Fruit fly (Drosophila melanogaster) whole organism, wandering third instar larva: ENCODE measurements around the gene CG13659.
A peak's percentile ranks its signal among the peaks of the same experiment; 100 is the strongest.

Experiments used
- Abd-B ChIP-seq: fragments of >200 bp; optimal IDR thresholded peaks from 2 replicates; lab custom pipeline; 2017; ENCODE audit warnings: missing biosample characterization, missing genetic modification characterization
- CG32264 ChIP-seq: fragments of 200-800 bp; sonication (Bioruptor generic); optimal IDR thresholded peaks from 2 replicates; lab custom pipeline; 2016; ENCODE audit warnings: missing biosample characterization, missing genetic modification characterization
- CG9705 ChIP-seq: fragments of 200-800 bp; sonication (Bioruptor generic); optimal IDR thresholded peaks from 2 replicates; lab custom pipeline; 2018; ENCODE audit warnings: missing biosample characterization, mild to moderate bottlenecking, missing genetic modification characterization
- CrebA ChIP-seq: fragments of 200-800 bp; sonication (Bioruptor generic); optimal IDR thresholded peaks from 2 replicates; lab custom pipeline; 2016; ENCODE audit warnings: missing biosample characterization, mild to moderate bottlenecking, missing genetic modification characterization, borderline replicate concordance
- Dfd ChIP-seq: fragments of >200 bp; optimal IDR thresholded peaks from 2 replicates; lab custom pipeline; 2017; ENCODE audit warnings: missing biosample characterization, missing genetic modification characterization
- Dif ChIP-seq: fragments of 200-275, 200-300 bp; sonication (Bioruptor generic); optimal IDR thresholded peaks from 2 replicates; lab custom pipeline; 2018; ENCODE audit warnings: missing biosample characterization, missing genetic modification characterization; ENCODE audit not compliant: partially characterized antibody
- GATAd ChIP-seq: sonication (Bioruptor generic); optimal IDR thresholded peaks from 2 replicates; lab custom pipeline; 2016; ENCODE audit warnings: missing biosample characterization, missing genetic modification characterization
- HLH106 ChIP-seq: fragments of 200-800 bp; optimal IDR thresholded peaks from 3 replicates; lab custom pipeline; 2019; ENCODE audit warnings: missing biosample characterization, mild to moderate bottlenecking, missing genetic modification characterization, moderate library complexity
- Hnf4 ChIP-seq: fragments of 200-800 bp; sonication (Bioruptor generic); optimal IDR thresholded peaks from 2 replicates; lab custom pipeline; 2016; ENCODE audit warnings: missing biosample characterization, mild to moderate bottlenecking, missing genetic modification characterization
- Hr78 ChIP-seq: fragments of >200 bp; optimal IDR thresholded peaks from 2 replicates; lab custom pipeline; 2017; ENCODE audit warnings: missing biosample characterization, missing genetic modification characterization
- Jra ChIP-seq: sonication (Bioruptor generic); optimal IDR thresholded peaks from 2 replicates; lab custom pipeline; 2016; ENCODE audit warnings: missing biosample characterization, missing genetic modification characterization
- Mio ChIP-seq: sonication (Bioruptor generic); optimal IDR thresholded peaks from 2 replicates; lab custom pipeline; 2016; ENCODE audit warnings: missing biosample characterization, missing genetic modification characterization
- Myc ChIP-seq: fragments of >200 bp; optimal IDR thresholded peaks from 2 replicates; lab custom pipeline; 2017
- N ChIP-seq: fragments of >200 bp; optimal IDR thresholded peaks from 2 replicates; lab custom pipeline; 2018; ENCODE audit warnings: missing biosample characterization, missing external identifiers, missing genetic modification characterization
- OdsH ChIP-seq: fragments of 200-800 bp; sonication (Bioruptor generic); optimal IDR thresholded peaks from 2 replicates; lab custom pipeline; 2016; ENCODE audit warnings: missing biosample characterization, mild to moderate bottlenecking, missing genetic modification characterization
- Rel ChIP-seq, 2 experiments: fragments of 200-800 bp; sonication (Bioruptor generic) in 1 of 2; optimal IDR thresholded peaks; 2 replicates in 1 of 2; 3 replicates in 1 of 2; lab custom pipeline; 2016 to 2019; ENCODE audit warnings: mild to moderate bottlenecking in 2 of 2, missing biosample characterization in 2 of 2, missing genetic modification characterization in 2 of 2, moderate library complexity in 1 of 2
- Sp1 ChIP-seq: fragments of 200-800 bp; sonication (Bioruptor generic); optimal IDR thresholded peaks from 3 replicates; lab custom pipeline; 2019; ENCODE audit warnings: missing biosample characterization, mild to moderate bottlenecking, missing genetic modification characterization, moderate library complexity
- Vsx2 ChIP-seq: fragments of 200-300, 225-300 bp; sonication (Bioruptor generic); optimal IDR thresholded peaks from 2 replicates; lab custom pipeline; 2018; ENCODE audit warnings: missing biosample characterization, missing genetic modification characterization; ENCODE audit not compliant: partially characterized antibody
- br ChIP-seq: fragments of 200-800 bp; sonication (Bioruptor generic); optimal IDR thresholded peaks from 2 replicates; lab custom pipeline; 2016; ENCODE audit warnings: missing biosample characterization, missing genetic modification characterization
- brk ChIP-seq: fragments of 200-800 bp; sonication (Bioruptor generic); optimal IDR thresholded peaks from 2 replicates; lab custom pipeline; 2016; ENCODE audit warnings: missing biosample characterization, mild to moderate bottlenecking, missing genetic modification characterization
- dl ChIP-seq, 2 experiments: fragments of 175-275, 200-275 bp in 1 of 2; fragments of 200-275 bp in 1 of 2; sonication (Bioruptor generic); optimal IDR thresholded peaks; lab custom pipeline; 2018; ENCODE audit warnings: mild to moderate bottlenecking in 2 of 2, missing biosample characterization in 2 of 2, missing genetic modification characterization in 2 of 2, moderate library complexity in 2 of 2; ENCODE audit not compliant: partially characterized antibody in 2 of 2, insufficient read depth in 1 of 2
- dmrt93B ChIP-seq: fragments of 200-800 bp; sonication (Bioruptor generic); optimal IDR thresholded peaks from 2 replicates; lab custom pipeline; 2018; ENCODE audit warnings: missing biosample characterization, mild to moderate bottlenecking, missing genetic modification characterization
- dsf ChIP-seq: sonication (Bioruptor generic); optimal IDR thresholded peaks from 2 replicates; lab custom pipeline; 2016; ENCODE audit warnings: missing biosample characterization, missing genetic modification characterization, borderline replicate concordance
- ey ChIP-seq: fragments of 200-800 bp; sonication (Bioruptor generic); optimal IDR thresholded peaks from 2 replicates; lab custom pipeline; 2016; ENCODE audit warnings: missing biosample characterization, missing genetic modification characterization
- foxo ChIP-seq, 2 experiments: fragments of 200-800 bp; sonication (Bioruptor generic); optimal IDR thresholded peaks; 2 replicates in 1 of 2; 3 replicates in 1 of 2; lab custom pipeline; 2016 to 2017; ENCODE audit warnings: missing biosample characterization in 2 of 2, missing genetic modification characterization in 2 of 2
- fru ChIP-seq: fragments of 200-800 bp; sonication (Bioruptor generic); optimal IDR thresholded peaks from 3 replicates; lab custom pipeline; 2016; ENCODE audit warnings: missing biosample characterization, mild to moderate bottlenecking, missing genetic modification characterization
- h ChIP-seq: fragments of 200-800 bp; sonication (Bioruptor generic); optimal IDR thresholded peaks from 3 replicates; lab custom pipeline; 2016; ENCODE audit warnings: missing biosample characterization, mild to moderate bottlenecking, missing genetic modification characterization
- jim ChIP-seq: fragments of 175-275, 200-325 bp; sonication (Bioruptor generic); optimal IDR thresholded peaks from 2 replicates; lab custom pipeline; 2016; ENCODE audit warnings: missing biosample characterization, mild to moderate bottlenecking, missing genetic modification characterization
- lola ChIP-seq: fragments of >200 bp; optimal IDR thresholded peaks from 2 replicates; lab custom pipeline; 2017; ENCODE audit warnings: missing biosample characterization, missing genetic modification characterization
- pan ChIP-seq: fragments of >200 bp; optimal IDR thresholded peaks from 2 replicates; lab custom pipeline; 2017
- psq ChIP-seq: fragments of 200-800 bp; sonication (Bioruptor generic); optimal IDR thresholded peaks from 3 replicates; lab custom pipeline; 2017; ENCODE audit warnings: missing biosample characterization, mild to moderate bottlenecking, missing genetic modification characterization, moderate library complexity
- rgr ChIP-seq: fragments of 200-800 bp; sonication (Bioruptor generic); optimal IDR thresholded peaks from 3 replicates; lab custom pipeline; 2016; ENCODE audit warnings: missing biosample characterization, mild to moderate bottlenecking, missing genetic modification characterization
- sage ChIP-seq: fragments of 200-800 bp; sonication (Bioruptor generic); optimal IDR thresholded peaks from 2 replicates; lab custom pipeline; 2016; ENCODE audit warnings: missing biosample characterization, mild to moderate bottlenecking, missing genetic modification characterization
- sv ChIP-seq: fragments of 200-800 bp; sonication (Bioruptor generic); optimal IDR thresholded peaks from 3 replicates; lab custom pipeline; 2016; ENCODE audit warnings: missing biosample characterization, missing genetic modification characterization
- usp ChIP-seq: fragments of >200 bp; optimal IDR thresholded peaks from 2 replicates; lab custom pipeline; 2017; ENCODE audit warnings: missing biosample characterization, missing genetic modification characterization
- woc ChIP-seq: sonication (Bioruptor generic); optimal IDR thresholded peaks from 2 replicates; lab custom pipeline; 2016; ENCODE audit warnings: missing biosample characterization, mild to moderate bottlenecking, missing genetic modification characterization

The CG13659 gene

DNA sequence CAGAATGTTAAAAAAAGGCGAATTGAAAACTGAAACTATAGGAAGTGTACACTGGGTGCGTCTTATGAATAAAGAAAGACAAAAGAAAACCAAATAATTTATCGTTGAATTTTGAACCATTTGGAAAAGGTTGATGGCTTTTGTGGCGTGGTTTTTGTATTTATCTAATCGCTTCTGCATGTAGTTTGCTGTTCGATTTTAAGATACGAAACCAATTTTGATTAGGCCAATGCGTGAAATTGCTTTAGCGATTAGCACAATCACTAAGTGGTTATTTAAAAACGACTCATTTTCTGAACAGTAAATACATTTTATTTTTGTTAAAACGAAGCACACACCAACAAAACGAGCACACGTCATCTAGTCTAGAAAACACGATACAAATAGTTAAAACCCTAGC lies 40.0 kb upstream of the CG13659 start:
- TF ChIP-seq CrebA (GFP tag; lab: Kevin White, UChicago) (no peak), h (GFP tag; lab: Kevin White, UChicago) (no peak), Myc (lab: Kevin White, UChicago) (no peak), usp (no peak), N (GFP tag; lab: Kevin White, UChicago) (no peak), Vsx2 (no peak), woc (GFP tag; lab: Kevin White, UChicago) (no peak), lola (GFP tag; lab: Kevin White, UChicago) (no peak)
- TF ChIP-seq, all 38 proteins: peak for 0

DNA sequence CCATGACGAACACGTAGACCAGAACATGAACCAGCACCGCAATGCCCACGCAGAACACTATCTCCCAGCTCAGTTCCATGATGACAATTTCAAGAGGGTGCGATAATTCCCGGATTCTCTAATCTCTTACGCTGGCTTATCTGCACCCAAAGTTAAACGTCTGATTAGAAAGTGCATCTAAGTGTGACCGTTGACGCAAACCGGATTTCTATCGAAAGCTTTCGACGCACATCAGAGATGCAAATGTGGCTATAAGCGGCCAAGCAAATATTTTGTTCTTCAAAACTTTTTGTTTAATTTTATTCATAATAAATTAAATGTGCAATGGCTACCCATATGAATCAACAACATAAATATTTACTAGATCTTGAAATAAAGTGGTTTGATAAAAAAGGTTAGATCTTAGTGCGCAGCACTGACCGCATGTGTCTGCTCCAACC lies 38.3 kb upstream of the CG13659 start, which contains the start of the genes Kdsr and CG11858:
Kdsr (minus strand) TSS at position 177 of the 440 bp plus-strand sequence.
CG11858 (plus strand) TSS at position 420 of the 440 bp plus-strand sequence.
- TF ChIP-seq N (GFP tag; lab: Kevin White, UChicago) (no peak), OdsH (GFP tag; lab: Kevin White, UChicago) (peak; percentile 55), Sp1 (GFP tag; lab: Kevin White, UChicago) (peak; percentile 74), sage (GFP tag; lab: Kevin White, UChicago) (no peak), fru (GFP tag; lab: Kevin White, UChicago) (peak; percentile 75), dmrt93B (no peak), woc (GFP tag; lab: Kevin White, UChicago) (peak; percentile 93), rgr (GFP tag; lab: Kevin White, UChicago) (peak; percentile 71), Jra (peak; percentile 62), usp (no peak), pan (lab: Kevin White, UChicago) (no peak), Dfd (GFP tag; lab: Kevin White, UChicago) (no peak), h (GFP tag; lab: Kevin White, UChicago) (peak; percentile 83), br (GFP tag; lab: Kevin White, UChicago) (peak; percentile 72), HLH106 (peak; percentile 72), psq (peak; percentile 52), Mio (GFP tag; lab: Kevin White, UChicago) (no peak), Vsx2 (no peak), sv (GFP tag; lab: Kevin White, UChicago) (peak; percentile 67), brk (GFP tag; lab: Kevin White, UChicago) (no peak), ey (GFP tag; lab: Kevin White, UChicago) (peak; percentile 75), Rel (GFP tag; optimal IDR thresholded peaks at IDR 0.05; lab: Kevin White, UChicago) (no peak), Rel (tag; optimal IDR thresholded peaks at IDR 0.05; lab: Kevin White, UChicago) (peak; percentile 53), CG9705 (GFP tag; lab: Kevin White, UChicago) (peak; percentile 72), dsf (GFP tag; lab: Kevin White, UChicago) (no peak), GATAd (GFP tag; lab: Kevin White, UChicago) (peak; percentile 57), Myc (lab: Kevin White, UChicago) (peak; percentile 99), jim (no peak), Hnf4 (GFP tag; lab: Kevin White, UChicago) (no peak), lola (GFP tag; lab: Kevin White, UChicago) (no peak), CG32264 (GFP tag; lab: Kevin White, UChicago) (peak; percentile 36), foxo (GFP tag; optimal IDR thresholded peaks at IDR 0.05; lab: Kevin White, UChicago) (peak; percentile 25 to 79), Hr78 (GFP tag; lab: Kevin White, UChicago) (no peak), Dif (GFP tag; lab: Kevin White, UChicago) (no peak), dl (GFP tag; optimal IDR thresholded peaks at IDR 0.05; lab: Kevin White, UChicago; ENCODE audit: insufficient read depth in 1 of 2, partially characterized antibody in 2 of 2) (no peak)
- TF ChIP-seq, all 38 proteins: peak for 18

DNA sequence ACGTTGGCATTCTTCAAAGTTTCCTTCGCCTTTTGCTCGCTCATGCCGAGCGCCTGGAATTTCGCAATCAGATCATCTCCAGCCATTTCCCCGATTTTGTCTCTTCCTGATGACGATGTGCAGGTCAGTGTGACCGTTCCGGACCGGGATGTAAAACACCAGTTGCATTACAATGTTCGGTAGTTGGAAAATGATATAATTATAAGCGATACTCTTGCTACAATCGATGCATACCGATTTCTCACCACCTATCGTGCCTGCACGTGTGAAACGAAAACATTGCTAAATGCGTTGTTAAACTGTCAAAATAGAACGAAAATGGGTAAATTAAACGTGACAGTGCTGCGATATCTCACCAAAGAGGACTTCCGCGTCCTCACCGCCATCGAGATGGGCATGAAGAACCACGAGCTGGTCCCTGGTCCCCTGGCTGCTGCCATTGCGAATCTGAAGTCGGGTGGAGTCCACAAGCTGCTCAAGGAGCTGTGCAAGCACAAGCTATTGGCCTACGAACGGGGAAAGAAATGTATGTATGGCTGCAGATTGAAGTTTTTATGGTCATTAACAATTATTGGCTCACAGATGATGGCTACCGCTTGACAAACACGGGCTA lies 35.0 kb upstream of the CG13659 start, which contains the start of the genes GlnRS and RIOK2:
GlnRS (minus strand) TSS at position 133 of the 613 bp plus-strand sequence.
RIOK2 (plus strand) TSS at position 256 of the 613 bp plus-strand sequence.
- TF ChIP-seq Vsx2 = no peak
- no peak for TF ChIP-seq OdsH (GFP tag; lab: Kevin White, UChicago)
- peak; percentile 79 for TF ChIP-seq Hr78 (GFP tag; lab: Kevin White, UChicago)
- no peak for TF ChIP-seq Mio (GFP tag; lab: Kevin White, UChicago)
- TF ChIP-seq Rel (GFP tag; optimal IDR thresholded peaks at IDR 0.05; lab: Kevin White, UChicago) = no peak
- TF ChIP-seq Rel (tag; optimal IDR thresholded peaks at IDR 0.05; lab: Kevin White, UChicago) = peak; percentile 54
- TF ChIP-seq Abd-B (GFP tag; lab: Kevin White, UChicago) = peak; percentile 59
- TF ChIP-seq Sp1 (GFP tag; lab: Kevin White, UChicago) = peak; percentile 13
- TF ChIP-seq usp = no peak
- TF ChIP-seq Myc (lab: Kevin White, UChicago) = peak; percentile 75
- peak; percentile 100 for TF ChIP-seq N (GFP tag; lab: Kevin White, UChicago)
- TF ChIP-seq fru (GFP tag; lab: Kevin White, UChicago) = no peak
- no peak for TF ChIP-seq dsf (GFP tag; lab: Kevin White, UChicago)
